Worm (Caenorhabditis elegans) whole organism, L2 larva: ENCODE data around the gene pqn-91.
"Not testable (repeated sequence)": the region's sequence is repeated elsewhere in the genome, so short reads cannot be mapped to it uniquely, and the experiment has no call there.

Experiments used
- C34F6.9 ChIP-seq: fragments of 150-350 bp; optimal IDR thresholded peaks from 2 replicates; lab custom pipeline; 2014; ENCODE audit warnings: missing biosample characterization, missing genetic modification characterization
- F13H6.1 ChIP-seq: sonication (generic microtip); optimal IDR thresholded peaks from 2 replicates; lab custom pipeline; 2016; ENCODE audit warnings: missing genetic modification characterization, missing compliant biosample characterization
- R02D3.7 ChIP-seq: fragments of 150-350 bp; optimal IDR thresholded peaks from 2 replicates; lab custom pipeline; 2014; ENCODE audit warnings: missing biosample characterization, missing genetic modification characterization
- Y55F3AM.14 ChIP-seq: fragments of 200-800 bp; sonication (Bioruptor generic); optimal IDR thresholded peaks from 2 replicates; lab custom pipeline; 2018; ENCODE audit warnings: mild to moderate bottlenecking, missing genetic modification characterization, missing compliant biosample characterization
- ZK546.5 ChIP-seq: sonication (generic microtip); optimal IDR thresholded peaks from 2 replicates; lab custom pipeline; 2017; ENCODE audit warnings: missing biosample characterization, missing genetic modification characterization
- alr-1 ChIP-seq: fragments of 150-350 bp; optimal IDR thresholded peaks from 2 replicates; lab custom pipeline; 2014; ENCODE audit warnings: missing biosample characterization, missing genetic modification characterization
- blmp-1 ChIP-seq: sonication (generic microtip); optimal IDR thresholded peaks from 2 replicates; lab custom pipeline; 2017; ENCODE audit warnings: missing genetic modification characterization, mild to moderate bottlenecking, missing compliant biosample characterization, antibody characterized with exemption, moderate library complexity; ENCODE audit not compliant: insufficient read depth
- ceh-16 ChIP-seq: fragments of 150-350 bp; optimal IDR thresholded peaks from 2 replicates; lab custom pipeline; 2014; ENCODE audit warnings: missing biosample characterization, missing genetic modification characterization
- crh-2 ChIP-seq: sonication (generic microtip); optimal IDR thresholded peaks from 2 replicates; lab custom pipeline; 2017; ENCODE audit warnings: missing biosample characterization, missing genetic modification characterization
- dmd-4 ChIP-seq: sonication (generic microtip); optimal IDR thresholded peaks from 2 replicates; lab custom pipeline; 2017; ENCODE audit warnings: missing biosample characterization, missing genetic modification characterization
- egl-27 ChIP-seq: sonication (generic microtip); optimal IDR thresholded peaks from 3 replicates; lab custom pipeline; 2017; ENCODE audit warnings: missing biosample characterization, missing genetic modification reagents, missing genetic modification characterization
- elt-1 ChIP-seq: fragments of 150-350 bp; optimal IDR thresholded peaks from 2 replicates; lab custom pipeline; 2014; ENCODE audit warnings: missing biosample characterization, missing genetic modification characterization
- elt-3 ChIP-seq: sonication (generic microtip); optimal IDR thresholded peaks from 2 replicates; lab custom pipeline; 2017; ENCODE audit warnings: missing biosample characterization, missing genetic modification characterization
- fos-1 ChIP-seq: fragments of 150-350 bp; optimal IDR thresholded peaks from 2 replicates; lab custom pipeline; 2014; ENCODE audit warnings: missing biosample characterization, missing genetic modification characterization
- lin-11 ChIP-seq: fragments of 150-350 bp; sonication (generic microtip); optimal IDR thresholded peaks from 2 replicates; lab custom pipeline; 2014; ENCODE audit warnings: missing biosample characterization, missing genetic modification characterization, inconsistent platforms, mixed read lengths
- lin-13 ChIP-seq: fragments of 150-350 bp; optimal IDR thresholded peaks from 2 replicates; lab custom pipeline; 2014; ENCODE audit warnings: missing biosample characterization, missing genetic modification reagents, missing genetic modification characterization
- lsy-2 ChIP-seq, 2 experiments: fragments of 150-350 bp in 1 of 2; sonication (generic microtip) in 1 of 2; optimal IDR thresholded peaks; 2 replicates each; lab custom pipeline; 2014 to 2017; ENCODE audit warnings: missing biosample characterization in 2 of 2, missing genetic modification characterization in 2 of 2
- mbf-1 ChIP-seq: sonication (generic microtip); optimal IDR thresholded peaks from 2 replicates; lab custom pipeline; 2017; ENCODE audit warnings: missing biosample characterization, missing genetic modification characterization
- mdl-1 ChIP-seq, 2 experiments: fragments of 150-350 bp in 1 of 2; sonication (generic microtip) in 1 of 2; optimal IDR thresholded peaks; 2 replicates each; lab custom pipeline; 2017; ENCODE audit warnings: missing biosample characterization in 2 of 2, missing genetic modification characterization in 2 of 2
- nhr-11 ChIP-seq: fragments of 150-350 bp; optimal IDR thresholded peaks from 2 replicates; lab custom pipeline; 2014; ENCODE audit warnings: missing biosample characterization, missing genetic modification characterization
- nhr-21 ChIP-seq: fragments of 150-350 bp; optimal IDR thresholded peaks from 2 replicates; lab custom pipeline; 2014; ENCODE audit warnings: missing biosample characterization, missing genetic modification characterization
- nhr-25 ChIP-seq: fragments of 150-350 bp; sonication (generic microtip); optimal IDR thresholded peaks from 3 replicates; lab custom pipeline; 2014; ENCODE audit warnings: missing biosample characterization, missing genetic modification characterization
- nhr-6 ChIP-seq: fragments of 150-350 bp; optimal IDR thresholded peaks from 2 replicates; lab custom pipeline; 2014; ENCODE audit warnings: missing biosample characterization, missing genetic modification characterization
- peb-1 ChIP-seq: fragments of 150-350 bp; optimal IDR thresholded peaks from 2 replicates; lab custom pipeline; 2014; ENCODE audit warnings: missing biosample characterization, missing genetic modification characterization
- sma-3 ChIP-seq: sonication (generic microtip); optimal IDR thresholded peaks from 2 replicates; lab custom pipeline; 2016; ENCODE audit warnings: missing genetic modification reagents, missing genetic modification characterization, missing compliant biosample characterization
- unc-39 ChIP-seq: fragments of 150-350 bp; optimal IDR thresholded peaks from 2 replicates; lab custom pipeline; 2014; ENCODE audit warnings: missing biosample characterization, missing genetic modification characterization
- unc-62 ChIP-seq: fragments of 150-350 bp; optimal IDR thresholded peaks from 2 replicates; lab custom pipeline; 2014; ENCODE audit warnings: missing biosample characterization, missing genetic modification reagents, missing genetic modification characterization
- ztf-1 ChIP-seq: fragments of 200-800 bp; sonication (Bioruptor generic); conservative IDR thresholded peaks from 2 replicates; pipeline ENCODE4 v1.3.6; 2022; ENCODE audit warnings: missing genetic modification characterization, missing compliant biosample characterization
- ztf-11 ChIP-seq: sonication (generic microtip); optimal IDR thresholded peaks from 2 replicates; lab custom pipeline; 2017; ENCODE audit warnings: missing biosample characterization, missing genetic modification characterization
- ztf-4 ChIP-seq: fragments of 150-350 bp; optimal IDR thresholded peaks from 2 replicates; lab custom pipeline; 2014; ENCODE audit warnings: missing biosample characterization, missing genetic modification characterization

Gene pqn-91

DNA sequence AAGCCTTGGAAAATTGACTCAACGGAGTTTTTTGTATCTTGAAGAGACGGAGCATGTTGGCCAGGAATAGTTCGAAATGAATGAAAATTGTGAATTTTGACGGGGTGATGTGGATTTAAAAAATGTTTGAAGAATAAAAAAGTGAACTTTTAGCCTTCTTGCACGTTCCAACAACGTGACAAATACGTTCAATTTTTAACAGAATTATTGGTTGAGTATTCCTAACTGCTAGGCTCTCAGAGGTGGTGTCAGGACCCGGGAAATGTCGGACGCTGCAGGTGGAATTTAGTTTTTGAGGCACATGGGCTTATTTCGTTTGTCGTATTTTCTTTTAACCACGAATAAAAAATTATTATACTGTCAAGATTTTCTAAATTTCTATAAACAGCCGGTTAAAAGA is 27.3 kb downstream of the pqn-91 start, which contains the start of gene Y73F8A.14:
TSS of gene Y73F8A.14 (minus strand) at position 101 of the 400 bp plus-strand sequence.
- TF ChIP-seq unc-62 (GFP tag; lab: Kevin White, UChicago); ztf-11 (tag; lab: Kevin White, UChicago); crh-2: not testable (repeated sequence)
- TF ChIP-seq, all 48 proteins: peak for 0; not testable (repeated sequence) for 48

DNA sequence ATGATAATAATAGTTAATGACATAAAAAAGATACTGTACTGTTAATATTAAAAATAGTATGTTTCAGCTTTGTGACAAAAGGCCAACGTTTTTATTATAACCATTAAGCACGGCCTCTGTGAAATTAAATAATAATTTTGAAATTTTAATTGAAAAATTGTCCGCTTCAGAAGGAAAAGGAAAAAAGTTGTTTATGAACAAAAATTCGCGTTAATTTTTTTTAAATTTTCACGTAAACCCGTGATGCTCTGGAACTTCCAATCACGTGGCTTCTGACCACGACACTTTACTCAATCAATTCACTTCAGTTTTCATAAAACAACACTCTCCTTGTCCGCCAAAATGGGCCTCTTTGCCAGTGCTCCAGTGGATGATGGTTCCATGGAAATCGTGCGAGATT is 29.6 kb downstream of the pqn-91 start, which contains the start of gene Y73F8A.15:
TSS of gene Y73F8A.15 (plus strand) at position 301 of the 400 bp plus-strand sequence.
- TF ChIP-seq lsy-2 (tag; optimal IDR thresholded peaks at IDR 0.05; lab: Kevin White, UChicago) (no peak), elt-1 (tag; lab: Kevin White, UChicago) (no peak), nhr-21 (no peak), C34F6.9 (tag; lab: Kevin White, UChicago) (no peak), fos-1 (no peak), mbf-1 (tag; lab: Kevin White, UChicago) (no peak), R02D3.7 (tag; lab: Kevin White, UChicago) (no peak), ZK546.5 (tag; lab: Kevin White, UChicago) (no peak), ztf-11 (tag; lab: Kevin White, UChicago) (no peak), nhr-11 (tag; lab: Kevin White, UChicago) (no peak), sma-3 (no peak), F13H6.1 (tag; lab: Kevin White, UChicago) (no peak), Y55F3AM.14 (GFP tag; lab: Kevin White, UChicago) (no peak), nhr-25 (no peak)

DNA sequence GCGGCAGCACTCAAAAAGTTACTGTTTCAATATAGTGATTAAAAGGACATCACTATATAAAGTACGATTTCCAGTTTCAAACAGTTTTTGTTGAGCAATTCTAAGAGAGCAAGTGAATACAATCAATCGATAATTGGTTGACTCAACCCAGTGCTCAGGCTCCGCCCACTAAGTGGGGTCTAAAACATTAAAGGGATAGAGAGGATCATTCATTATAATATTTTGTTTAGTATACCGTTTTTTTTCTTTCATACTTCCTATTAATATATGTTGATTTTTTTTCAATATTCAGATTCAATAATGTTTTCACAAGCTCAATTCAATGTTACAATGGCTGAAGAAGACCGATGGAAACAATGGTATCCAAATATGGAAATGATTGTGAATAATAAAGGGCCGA is 31.9 kb downstream of the pqn-91 start, which contains the start of gene tbx-39:
TSS of gene tbx-39 (plus strand) at position 301 of the 400 bp plus-strand sequence.
- no peak for TF ChIP-seq elt-1 (tag; lab: Kevin White, UChicago)
- no peak for TF ChIP-seq F13H6.1 (tag; lab: Kevin White, UChicago)
- no peak for TF ChIP-seq alr-1 (tag; lab: Kevin White, UChicago)
- no peak for TF ChIP-seq egl-27 (tag; lab: Kevin White, UChicago)
- no peak for TF ChIP-seq lin-13 (GFP tag; lab: Kevin White, UChicago)
- no peak for TF ChIP-seq lin-11 (tag; lab: Kevin White, UChicago)
- TF ChIP-seq lsy-2 (tag; optimal IDR thresholded peaks at IDR 0.05; lab: Kevin White, UChicago), result no peak
- no peak for TF ChIP-seq sma-3
- TF ChIP-seq unc-39, result no peak
- TF ChIP-seq ztf-11 (tag; lab: Kevin White, UChicago), result no peak
- TF ChIP-seq ztf-4 (tag; lab: Kevin White, UChicago), result no peak
- TF ChIP-seq mbf-1 (tag; lab: Kevin White, UChicago), result no peak
- no peak for TF ChIP-seq ztf-1 (GFP tag; lab: Robert Waterston, UW)
- TF ChIP-seq C34F6.9 (tag; lab: Kevin White, UChicago), result no peak

DNA sequence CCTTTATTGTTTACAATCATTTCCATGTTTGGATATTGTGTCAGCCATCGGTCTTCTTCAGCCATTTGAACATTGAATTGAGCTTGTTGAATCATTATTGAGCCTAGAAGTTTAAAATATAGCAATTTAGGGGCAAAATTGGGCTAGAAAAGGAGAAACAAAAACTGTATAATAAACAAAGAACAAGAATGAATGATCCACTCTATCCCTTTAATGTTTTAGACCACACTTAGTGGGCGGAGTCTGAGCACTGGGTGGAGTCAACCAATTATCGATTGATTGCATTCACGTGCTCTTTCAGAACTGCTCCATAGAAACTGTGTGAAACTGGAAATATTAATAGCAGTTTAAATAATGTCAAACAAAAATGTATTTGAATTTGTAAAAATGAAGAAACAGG is 36.4 kb downstream of the pqn-91 start, which contains the start of gene tbx-40:
TSS of gene tbx-40 (minus strand) at position 101 of the 400 bp plus-strand sequence.
- TF ChIP-seq ztf-1 (GFP tag; lab: Robert Waterston, UW) (no peak), elt-3 (tag; lab: Kevin White, UChicago) (no peak), egl-27 (tag; lab: Kevin White, UChicago) (no peak), nhr-6 (tag; lab: Kevin White, UChicago) (no peak), blmp-1 (tag; lab: Kevin White, UChicago) (no peak), dmd-4 (tag; lab: Kevin White, UChicago) (no peak), crh-2 (no peak), F13H6.1 (tag; lab: Kevin White, UChicago) (no peak), mbf-1 (tag; lab: Kevin White, UChicago) (no peak), peb-1 (tag; lab: Kevin White, UChicago) (no peak)

DNA sequence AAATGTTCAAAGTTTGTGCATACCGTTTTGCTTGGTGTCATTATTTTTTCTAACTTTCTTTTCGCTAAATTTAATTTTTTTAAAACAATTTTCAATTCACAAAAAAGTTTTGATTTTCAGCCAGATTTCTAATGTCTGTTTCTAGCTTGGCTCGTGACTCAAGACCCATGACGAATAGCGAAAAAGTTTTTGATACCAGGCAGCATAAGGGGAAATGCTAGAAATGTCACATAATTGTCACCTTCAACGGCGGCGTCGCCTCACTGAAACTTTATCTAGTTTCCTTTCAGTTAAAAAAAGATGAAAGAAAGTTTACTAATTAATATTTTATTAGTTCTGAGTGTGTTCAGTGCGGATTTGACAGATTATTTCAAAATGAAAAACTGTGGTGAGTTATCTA is 45.1 kb downstream of the pqn-91 start, which contains the start of gene irld-59:
TSS of gene irld-59 (plus strand) at position 301 of the 400 bp plus-strand sequence.
- TF ChIP-seq mdl-1 (tag; optimal IDR thresholded peaks at IDR 0.05; lab: Kevin White, UChicago) (no peak), ceh-16 (tag; lab: Kevin White, UChicago) (no peak), fos-1 (no peak), Y55F3AM.14 (GFP tag; lab: Kevin White, UChicago) (no peak)
- TF ChIP-seq, all 48 proteins: peak for 0
